Worm (Caenorhabditis elegans) whole organism, L3 larva: ENCODE measurements around the gene R09A8.2.

Source experiments
- R02D3.7 ChIP-seq: fragments of 150-350 bp; optimal IDR thresholded peaks from 2 replicates; lab custom pipeline; 2014; ENCODE audit warnings: missing biosample characterization, missing genetic modification characterization
- aly-2 ChIP-seq: fragments of 150-350 bp; optimal IDR thresholded peaks from 2 replicates; lab custom pipeline; 2014; ENCODE audit warnings: missing biosample characterization, missing genetic modification characterization
- ceh-16 ChIP-seq: sonication (generic microtip); optimal IDR thresholded peaks from 2 replicates; lab custom pipeline; 2017; ENCODE audit warnings: missing biosample characterization, missing genetic modification characterization
- ceh-28 ChIP-seq: fragments of 150-350 bp; optimal IDR thresholded peaks from 2 replicates; lab custom pipeline; 2014; ENCODE audit warnings: missing biosample characterization, missing genetic modification reagents, missing genetic modification characterization
- ceh-82 ChIP-seq: fragments of 150-350 bp; optimal IDR thresholded peaks from 2 replicates; lab custom pipeline; 2014; ENCODE audit warnings: missing biosample characterization, missing genetic modification characterization
- ceh-9 ChIP-seq: sonication (generic microtip); optimal IDR thresholded peaks from 2 replicates; lab custom pipeline; 2018; ENCODE audit warnings: missing biosample characterization, missing genetic modification characterization
- daf-12 ChIP-seq: fragments of 150-350 bp; optimal IDR thresholded peaks from 2 replicates; lab custom pipeline; 2014; ENCODE audit warnings: missing biosample characterization, missing genetic modification reagents, missing genetic modification characterization
- egl-27 ChIP-seq: sonication (generic microtip); optimal IDR thresholded peaks from 4 replicates; lab custom pipeline; 2017; ENCODE audit warnings: missing biosample characterization, missing genetic modification reagents, missing genetic modification characterization
- egl-5 ChIP-seq: fragments of 150-350 bp; optimal IDR thresholded peaks from 2 replicates; lab custom pipeline; 2017; ENCODE audit warnings: missing biosample characterization, missing genetic modification reagents, missing genetic modification characterization, inconsistent platforms
- elt-1 ChIP-seq: fragments of 150-350 bp; optimal IDR thresholded peaks from 2 replicates; lab custom pipeline; 2014; ENCODE audit warnings: missing biosample characterization, missing genetic modification characterization
- elt-2 ChIP-seq: sonication (generic microtip); optimal IDR thresholded peaks from 2 replicates; lab custom pipeline; 2016; ENCODE audit warnings: missing genetic modification reagents, mild to moderate bottlenecking, missing genetic modification characterization, missing compliant biosample characterization
- elt-3 ChIP-seq, 3 experiments: fragments of 150-350 bp in 1 of 3; sonication (generic microtip) in 2 of 3; optimal IDR thresholded peaks; 2 replicates in 2 of 3; 4 replicates in 1 of 3; lab custom pipeline; 2014 to 2017; ENCODE audit warnings: missing biosample characterization in 3 of 3, missing genetic modification characterization in 3 of 3
- fkh-10 ChIP-seq: sonication (generic microtip); optimal IDR thresholded peaks from 2 replicates; lab custom pipeline; 2017; ENCODE audit warnings: missing biosample characterization, missing genetic modification reagents, missing genetic modification characterization
- hmg-11 ChIP-seq: sonication (generic microtip); optimal IDR thresholded peaks from 2 replicates; lab custom pipeline; 2016; ENCODE audit warnings: missing genetic modification characterization, missing compliant biosample characterization
- lin-15B ChIP-seq: fragments of 150-350 bp; optimal IDR thresholded peaks from 2 replicates; lab custom pipeline; 2014; ENCODE audit warnings: missing biosample characterization, missing genetic modification characterization
- lin-39 ChIP-seq: fragments of 150-350 bp; optimal IDR thresholded peaks from 2 replicates; lab custom pipeline; 2018; ENCODE audit warnings: missing biosample characterization, missing genetic modification reagents, missing genetic modification characterization
- mdl-1 ChIP-seq: fragments of 150-350 bp; optimal IDR thresholded peaks from 2 replicates; lab custom pipeline; 2014; ENCODE audit warnings: missing biosample characterization, missing genetic modification characterization
- mml-1 ChIP-seq: fragments of 150-350 bp; sonication (generic microtip); optimal IDR thresholded peaks from 3 replicates; lab custom pipeline; 2014; ENCODE audit warnings: missing biosample characterization, missing genetic modification characterization
- nfya-1 ChIP-seq: sonication (generic microtip); optimal IDR thresholded peaks from 2 replicates; lab custom pipeline; 2017; ENCODE audit warnings: missing genetic modification characterization, mild to moderate bottlenecking, missing compliant biosample characterization, antibody characterized with exemption, moderate library complexity; ENCODE audit not compliant: insufficient read depth
- nhr-11 ChIP-seq: fragments of 150-350 bp; optimal IDR thresholded peaks from 2 replicates; lab custom pipeline; 2014; ENCODE audit warnings: missing biosample characterization, missing genetic modification characterization
- nhr-12 ChIP-seq: fragments of 150-350 bp; optimal IDR thresholded peaks from 2 replicates; lab custom pipeline; 2014; ENCODE audit warnings: missing biosample characterization, missing genetic modification characterization
- nhr-23 ChIP-seq: fragments of 150-350 bp; optimal IDR thresholded peaks from 2 replicates; lab custom pipeline; 2014; ENCODE audit warnings: missing biosample characterization, missing genetic modification reagents, missing genetic modification characterization
- nhr-237 ChIP-seq: fragments of 150-350 bp; optimal IDR thresholded peaks from 2 replicates; lab custom pipeline; 2014; ENCODE audit warnings: missing biosample characterization, missing genetic modification characterization
- nhr-25 ChIP-seq: sonication (generic microtip); optimal IDR thresholded peaks from 2 replicates; lab custom pipeline; 2017; ENCODE audit warnings: missing biosample characterization, missing genetic modification characterization
- nhr-43 ChIP-seq: sonication (generic microtip); optimal IDR thresholded peaks from 2 replicates; lab custom pipeline; 2016; ENCODE audit warnings: mild to moderate bottlenecking, missing genetic modification characterization, missing compliant biosample characterization; ENCODE audit not compliant: poor library complexity, severe bottlenecking
- nhr-67 ChIP-seq: fragments of 150-350 bp; optimal IDR thresholded peaks from 2 replicates; lab custom pipeline; 2014; ENCODE audit warnings: missing biosample characterization, missing genetic modification characterization
- nhr-76 ChIP-seq: fragments of 150-350 bp; sonication (generic microtip); optimal IDR thresholded peaks from 5 replicates; lab custom pipeline; 2014; ENCODE audit warnings: missing biosample characterization, missing genetic modification characterization
- nhr-77 ChIP-seq: fragments of 150-350 bp; optimal IDR thresholded peaks from 2 replicates; lab custom pipeline; 2014; ENCODE audit warnings: missing biosample characterization, missing genetic modification characterization
- pqm-1 ChIP-seq: fragments of 150-350 bp; optimal IDR thresholded peaks from 2 replicates; lab custom pipeline; 2017; ENCODE audit warnings: missing biosample characterization, missing genetic modification characterization, inconsistent platforms
- sea-2 ChIP-seq: fragments of 150-350 bp; sonication (generic microtip); optimal IDR thresholded peaks from 4 replicates; lab custom pipeline; 2014; ENCODE audit warnings: missing biosample characterization, missing genetic modification reagents, missing genetic modification characterization
- snpc-4 ChIP-seq: fragments of 150-350 bp; optimal IDR thresholded peaks from 2 replicates; lab custom pipeline; 2014; ENCODE audit warnings: missing biosample characterization, missing genetic modification characterization
- tbx-2 ChIP-seq: sonication (generic microtip); optimal IDR thresholded peaks from 2 replicates; lab custom pipeline; 2016; ENCODE audit warnings: mild to moderate bottlenecking, missing genetic modification characterization, missing compliant biosample characterization
- unc-62 ChIP-seq: fragments of 150-350 bp; sonication (generic microtip); optimal IDR thresholded peaks from 4 replicates; lab custom pipeline; 2014; ENCODE audit warnings: missing biosample characterization, missing genetic modification reagents, missing genetic modification characterization
- zag-1 ChIP-seq: fragments of 150-350 bp; optimal IDR thresholded peaks from 2 replicates; lab custom pipeline; 2014; ENCODE audit warnings: missing biosample characterization, missing genetic modification characterization
- ztf-11 ChIP-seq: fragments of 150-350 bp; optimal IDR thresholded peaks from 2 replicates; lab custom pipeline; 2014; ENCODE audit warnings: missing biosample characterization, missing genetic modification characterization
- ztf-4 ChIP-seq: fragments of 150-350 bp; optimal IDR thresholded peaks from 2 replicates; lab custom pipeline; 2014; ENCODE audit warnings: missing biosample characterization, missing genetic modification characterization

The R09A8.2 gene

ce11 chrX:12589503-12589902 is 29.8 kb upstream of the R09A8.2 start:
- TF ChIP-seq tbx-2 (tag; lab: Kevin White, UChicago) (no peak), ztf-4 (tag; lab: Kevin White, UChicago) (no peak), zag-1 (no peak), nfya-1 (tag; lab: Kevin White, UChicago) (peak; percentile 16), elt-1 (peak; percentile 52), lin-39 (peak; percentile 30)
- TF ChIP-seq, all 47 proteins: peak for 3

DNA sequence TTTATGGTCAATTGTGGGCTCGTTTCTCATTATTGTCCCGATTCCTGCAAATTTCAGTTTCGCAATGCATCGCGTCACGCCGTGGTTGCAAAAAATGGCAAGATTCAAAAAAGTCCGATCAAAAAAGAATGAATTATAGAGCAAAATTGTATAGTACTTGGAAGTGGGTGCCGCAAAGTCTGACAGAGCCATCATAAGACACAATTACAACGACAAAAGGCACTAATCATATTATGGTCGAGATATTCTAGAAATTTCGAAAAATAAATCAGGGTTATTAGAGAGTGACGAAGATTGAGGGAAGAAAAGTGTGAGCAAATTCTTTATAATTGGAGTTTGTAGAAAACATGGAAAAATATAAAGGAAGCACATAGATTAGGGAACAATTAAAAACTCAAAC is 24.0 kb upstream of the R09A8.2 start:
- TF ChIP-seq nhr-76 (tag; lab: Kevin White, UChicago), result no peak
- no peak for TF ChIP-seq aly-2
- TF ChIP-seq nhr-67 (tag; lab: Kevin White, UChicago), result no peak
- no peak for TF ChIP-seq ztf-4 (tag; lab: Kevin White, UChicago)
- TF ChIP-seq ceh-9 (tag; lab: Kevin White, UChicago), result no peak
- TF ChIP-seq hmg-11 (tag; lab: Kevin White, UChicago), result no peak
- no peak for TF ChIP-seq nhr-23
- TF ChIP-seq daf-12 (tag; lab: Kevin White, UChicago), result no peak
- no peak for TF ChIP-seq snpc-4
- TF ChIP-seq nhr-25 (tag; lab: Kevin White, UChicago), result no peak
- TF ChIP-seq fkh-10 (GFP tag; lab: Kevin White, UChicago), result no peak
- no peak for TF ChIP-seq nhr-43 (tag; lab: Kevin White, UChicago)
- TF ChIP-seq lin-15B (tag; lab: Kevin White, UChicago), result no peak
- TF ChIP-seq egl-5 (tag; lab: Kevin White, UChicago), result no peak

DNA sequence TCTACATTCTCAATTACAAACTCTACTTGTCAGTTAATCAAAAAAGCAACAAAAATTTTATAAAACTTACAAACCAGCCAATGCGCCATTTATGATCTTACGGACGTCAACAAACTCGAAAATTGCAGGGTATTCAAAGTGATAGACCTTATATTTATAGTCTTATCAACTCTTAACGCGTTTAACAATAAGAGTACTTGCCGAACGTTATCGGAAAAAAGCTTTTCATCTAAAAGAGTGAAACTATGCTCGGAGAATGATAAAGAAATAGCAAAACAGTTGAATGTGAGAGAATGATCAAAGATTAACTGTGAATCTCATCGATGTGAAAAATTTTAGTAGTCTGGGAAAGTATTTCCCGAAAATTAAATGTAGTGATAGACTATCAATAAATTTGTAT is 23.3 kb upstream of the R09A8.2 start:
- no peak for TF ChIP-seq daf-12 (tag; lab: Kevin White, UChicago)
- peak; percentile 45 for TF ChIP-seq pqm-1 (tag; lab: Kevin White, UChicago)
- TF ChIP-seq elt-2 (tag; lab: Kevin White, UChicago), result peak; percentile 73

DNA sequence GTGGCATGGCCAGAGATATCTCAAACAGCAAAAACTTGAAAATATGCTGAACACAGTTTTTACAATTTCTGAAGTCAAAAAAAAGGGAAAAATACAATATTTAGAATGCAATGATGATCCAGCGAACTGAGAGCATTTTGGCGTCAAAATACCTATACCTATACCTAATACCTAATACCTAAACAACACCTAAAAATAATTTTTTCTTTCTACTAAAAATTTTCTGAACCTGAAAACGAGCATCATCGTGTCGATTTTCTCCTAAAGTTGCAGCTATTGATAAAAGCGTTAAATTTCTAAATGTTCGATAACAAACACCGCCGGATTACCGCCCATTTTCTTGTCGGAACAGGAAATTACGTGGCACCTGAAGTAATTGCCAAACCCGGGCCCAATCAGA is 22.4 kb upstream of the R09A8.2 start, which contains the start of gene T24D5.4:
TSS of gene T24D5.4 (plus strand) at position 301 of the 400 bp plus-strand sequence.
- TF ChIP-seq nhr-23 (no peak), snpc-4 (no peak), sea-2 (GFP tag; lab: Kevin White, UChicago) (no peak), elt-2 (tag; lab: Kevin White, UChicago) (no peak), unc-62 (GFP tag; lab: Kevin White, UChicago) (no peak), ceh-16 (tag; lab: Kevin White, UChicago) (no peak), ceh-28 (tag; lab: Kevin White, UChicago) (no peak), mml-1 (tag; lab: Kevin White, UChicago) (no peak), elt-3 (tag; optimal IDR thresholded peaks at IDR 0.05; lab: Kevin White, UChicago) (no peak), daf-12 (tag; lab: Kevin White, UChicago) (no peak), ztf-4 (tag; lab: Kevin White, UChicago) (no peak), ceh-82 (tag; lab: Kevin White, UChicago) (no peak), mdl-1 (tag; lab: Kevin White, UChicago) (no peak), fkh-10 (GFP tag; lab: Kevin White, UChicago) (no peak)

ce11 chrX:12602611-12603010 is 16.7 kb upstream of the R09A8.2 start:
- no peak for TF ChIP-seq egl-27 (tag; lab: Kevin White, UChicago)
- TF ChIP-seq ztf-11 (tag; lab: Kevin White, UChicago), result no peak
- no peak for TF ChIP-seq elt-2 (tag; lab: Kevin White, UChicago)
- TF ChIP-seq tbx-2 (tag; lab: Kevin White, UChicago), result no peak
- TF ChIP-seq fkh-10 (GFP tag; lab: Kevin White, UChicago), result no peak
- TF ChIP-seq nhr-11 (tag; lab: Kevin White, UChicago), result no peak
- no peak for TF ChIP-seq nhr-77 (tag; lab: Kevin White, UChicago)
- TF ChIP-seq R02D3.7 (tag; lab: Kevin White, UChicago), result no peak
- no peak for TF ChIP-seq pqm-1 (tag; lab: Kevin White, UChicago)
- TF ChIP-seq nhr-12 (tag; lab: Kevin White, UChicago), result no peak
- no peak for TF ChIP-seq nhr-76 (tag; lab: Kevin White, UChicago)
- TF ChIP-seq nhr-67 (tag; lab: Kevin White, UChicago), result no peak
- TF ChIP-seq nhr-237 (tag; lab: Kevin White, UChicago), result no peak
